Fruit fly (Drosophila melanogaster): ENCODE measurements around the gene CG16812.

The CG16812 gene

DNA sequence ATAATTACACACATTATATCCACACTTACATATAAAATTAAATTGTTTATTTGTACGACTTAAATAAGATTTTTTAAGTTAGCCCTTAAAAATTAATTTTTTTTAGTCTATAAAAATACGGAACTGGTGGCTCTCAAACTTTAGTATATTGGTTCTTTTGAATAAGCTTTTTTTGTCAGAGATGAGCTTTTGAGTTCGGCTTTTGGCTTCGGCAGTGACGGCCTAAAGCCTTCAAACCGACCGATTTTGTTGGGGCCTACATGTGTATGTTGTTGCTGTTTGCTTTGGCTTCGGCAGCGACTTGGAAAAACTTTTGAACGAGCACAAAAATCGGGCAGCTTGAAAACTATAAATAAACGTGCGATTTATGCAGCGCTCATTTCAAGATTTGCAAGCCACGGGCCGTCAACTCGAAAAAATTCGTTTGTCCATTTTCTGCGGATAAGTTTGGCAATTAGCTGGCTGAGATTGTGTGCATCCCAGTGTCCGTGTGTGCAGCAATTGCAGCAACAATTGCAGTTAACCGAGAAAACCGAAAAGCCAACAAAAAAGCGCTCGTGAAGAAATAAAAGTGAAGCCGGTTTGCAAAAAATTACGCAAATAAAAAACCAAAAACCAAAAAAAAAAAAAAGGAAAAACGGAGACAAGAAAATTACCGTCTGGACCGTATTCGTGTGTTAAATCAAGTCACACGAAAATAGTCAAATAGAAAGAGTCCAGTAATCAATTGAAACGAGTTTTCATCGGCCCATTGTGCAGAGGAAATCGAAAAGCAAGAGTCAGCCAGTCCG, 23.7 kb downstream of the CG16812 start, which contains the start of gene CG16820:
Gene CG16820 (plus strand): TSS at position 378 of the 791 bp plus-strand sequence.
- TF ChIP-seq CG8478 (optimal IDR thresholded peaks at IDR 0.05) (no peak), CTCF (optimal IDR thresholded peaks at IDR 0.05) (no peak)

DNA sequence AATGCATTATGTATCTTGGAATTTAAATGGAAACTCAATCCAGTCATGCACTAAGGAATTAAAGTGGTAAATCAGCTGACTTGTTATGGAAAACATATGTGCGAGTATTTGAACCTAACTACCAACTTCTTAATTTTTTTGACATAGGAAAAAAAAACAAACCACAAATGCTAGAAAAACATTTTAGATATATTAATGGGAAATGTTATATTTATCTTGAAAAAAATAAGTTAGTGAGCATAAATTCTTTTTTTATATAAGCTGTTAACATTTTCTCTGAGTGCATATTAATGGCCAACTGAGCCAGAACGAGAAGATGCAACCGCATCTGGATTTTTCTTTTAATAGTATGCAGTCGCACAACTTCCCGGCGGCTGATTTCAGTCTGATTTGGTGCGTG, 28.8 kb downstream of the CG16812 start:
- TF ChIP-seq CTCF (optimal IDR thresholded peaks at IDR 0.05): no peak
- TF ChIP-seq CG8478 (optimal IDR thresholded peaks at IDR 0.05): no peak

DNA sequence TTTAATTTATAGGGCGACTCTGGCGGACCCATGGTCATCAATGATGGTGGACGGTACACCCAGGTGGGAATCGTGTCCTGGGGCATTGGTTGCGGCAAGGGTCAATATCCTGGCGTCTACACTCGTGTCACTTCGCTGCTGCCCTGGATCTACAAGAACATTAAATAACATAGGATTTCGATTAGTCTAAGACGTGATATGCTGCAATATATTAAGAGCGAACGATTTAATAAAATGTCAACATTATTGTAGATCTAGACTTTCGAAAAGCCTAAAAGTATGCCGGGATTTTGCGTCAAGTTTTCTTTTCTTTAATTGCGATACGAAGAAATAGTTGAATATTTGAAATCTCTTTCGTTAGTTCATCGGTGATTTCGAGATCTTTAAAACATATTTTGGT, 34.8 kb downstream of the CG16812 start, which contains the start of gene Naa20B:
Gene Naa20B (plus strand): TSS at position 301 of the 400 bp plus-strand sequence.
- TF ChIP-seq CG8478 (optimal IDR thresholded peaks at IDR 0.05): no peak
- no peak for TF ChIP-seq CTCF (optimal IDR thresholded peaks at IDR 0.05)

DNA sequence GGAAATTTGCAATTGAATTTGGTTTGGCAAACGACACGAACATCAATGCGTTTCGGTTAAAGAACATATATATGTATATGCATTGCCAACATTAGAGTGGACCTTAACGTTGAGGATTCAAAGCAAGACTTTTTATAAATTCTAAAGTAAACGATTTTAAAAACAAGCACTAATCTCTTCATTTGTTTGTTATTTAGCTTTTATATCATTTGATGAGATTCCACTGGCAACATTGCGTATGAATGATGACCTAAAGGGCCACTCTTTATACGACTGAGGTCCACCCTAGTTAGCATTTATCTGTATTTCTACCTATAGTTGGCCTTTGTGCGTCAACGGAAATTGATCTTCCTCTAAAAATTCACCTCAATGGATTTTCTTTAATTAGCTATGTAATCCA, 36.3 kb downstream of the CG16812 start:
- TF ChIP-seq CTCF (optimal IDR thresholded peaks at IDR 0.05) (no peak), CG8478 (optimal IDR thresholded peaks at IDR 0.05) (no peak)

dm6 chr2L:13259643-13260042, 37.3 kb downstream of the CG16812 start, which contains the start of gene CG31730:
CG31730 (minus strand) TSS chr2L:13259743.
- TF ChIP-seq CG8478 (optimal IDR thresholded peaks at IDR 0.05): no peak

DNA sequence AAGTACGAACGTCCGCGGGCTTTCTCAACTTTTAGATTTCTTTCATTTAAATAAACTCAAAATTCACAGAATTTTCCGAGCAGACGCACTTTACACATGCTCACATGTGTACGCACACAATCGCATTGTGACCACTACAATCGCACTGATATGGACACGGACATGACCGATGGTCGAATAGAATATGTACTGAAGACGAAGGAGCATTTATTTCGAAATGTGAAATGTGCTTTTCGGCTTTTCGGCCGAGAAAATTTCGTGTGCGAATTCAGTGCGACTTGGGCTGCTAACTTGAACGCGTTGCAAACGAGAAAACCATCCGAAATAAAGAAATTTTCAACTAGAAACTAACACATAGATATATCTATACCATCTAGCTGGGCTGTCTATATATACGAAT, 38.4 kb downstream of the CG16812 start, which contains the start of gene CG44085:
Gene CG44085 (plus strand): TSS at position 269 of the 400 bp plus-strand sequence.
- TF ChIP-seq CTCF (optimal IDR thresholded peaks at IDR 0.05) (no peak), CG8478 (optimal IDR thresholded peaks at IDR 0.05) (no peak)

- TF ChIP-seq CTCF (optimal IDR thresholded peaks at IDR 0.05): no peak
- no peak for TF ChIP-seq CG8478 (optimal IDR thresholded peaks at IDR 0.05)
These were observed 43.4 kb downstream of the CG16812 start, which contains the start of gene CG31848 for dm6 chr2L:13265776-13266175. CG31848 (minus strand) TSS chr2L:13265876.

dm6 chr2L:13266627-13267026, 44.2 kb downstream of the CG16812 start:
- TF ChIP-seq CTCF (optimal IDR thresholded peaks at IDR 0.05): no peak
- no peak for TF ChIP-seq CG8478 (optimal IDR thresholded peaks at IDR 0.05)

dm6 chr2L:13268040-13268652, 45.8 kb downstream of the CG16812 start:
- no peak for TF ChIP-seq CTCF (optimal IDR thresholded peaks at IDR 0.05)

dm6 chr2L:13272541-13272940, 50.2 kb downstream of the CG16812 start:
- no peak for TF ChIP-seq CTCF (optimal IDR thresholded peaks at IDR 0.05)
- TF ChIP-seq CG8478 (optimal IDR thresholded peaks at IDR 0.05): no peak
